Fruit fly (Drosophila melanogaster): ENCODE data around the gene CG7239.
A peak's percentile ranks its signal among the peaks of the same experiment; 100 is the strongest.

Gene CG7239

dm6 chr2L:5798629-5799028 lies 3.4 kb upstream of the CG7239 start:
- TF ChIP-seq rn (GFP tag; IDR thresholded peaks at IDR 0.05) (no peak), Ets98B (GFP tag; IDR thresholded peaks at IDR 0.05) (no peak), CG10348 (GFP tag; IDR thresholded peaks at IDR 0.05) (no peak), fd96Ca (GFP tag; IDR thresholded peaks at IDR 0.05) (no peak), CG14655 (GFP tag; optimal IDR thresholded peaks at IDR 0.05) (no peak), CG17806 (tag; optimal IDR thresholded peaks at IDR 0.05) (no peak), CG8301 (tag; optimal IDR thresholded peaks at IDR 0.05) (no peak), CG32121 (GFP tag; IDR thresholded peaks at IDR 0.05) (no peak), gl (tag; optimal IDR thresholded peaks at IDR 0.05) (no peak), Pif1B (GFP tag; optimal IDR thresholded peaks at IDR 0.05) (no peak), CG4496 (GFP tag; IDR thresholded peaks at IDR 0.05) (no peak), EcR (GFP tag; optimal IDR thresholded peaks at IDR 0.05) (no peak), CG15710 (tag; optimal IDR thresholded peaks at IDR 0.05) (no peak), CG34367 (tag; optimal IDR thresholded peaks at IDR 0.05) (no peak), Pif1A (GFP tag; optimal IDR thresholded peaks at IDR 0.05) (no peak)

DNA sequence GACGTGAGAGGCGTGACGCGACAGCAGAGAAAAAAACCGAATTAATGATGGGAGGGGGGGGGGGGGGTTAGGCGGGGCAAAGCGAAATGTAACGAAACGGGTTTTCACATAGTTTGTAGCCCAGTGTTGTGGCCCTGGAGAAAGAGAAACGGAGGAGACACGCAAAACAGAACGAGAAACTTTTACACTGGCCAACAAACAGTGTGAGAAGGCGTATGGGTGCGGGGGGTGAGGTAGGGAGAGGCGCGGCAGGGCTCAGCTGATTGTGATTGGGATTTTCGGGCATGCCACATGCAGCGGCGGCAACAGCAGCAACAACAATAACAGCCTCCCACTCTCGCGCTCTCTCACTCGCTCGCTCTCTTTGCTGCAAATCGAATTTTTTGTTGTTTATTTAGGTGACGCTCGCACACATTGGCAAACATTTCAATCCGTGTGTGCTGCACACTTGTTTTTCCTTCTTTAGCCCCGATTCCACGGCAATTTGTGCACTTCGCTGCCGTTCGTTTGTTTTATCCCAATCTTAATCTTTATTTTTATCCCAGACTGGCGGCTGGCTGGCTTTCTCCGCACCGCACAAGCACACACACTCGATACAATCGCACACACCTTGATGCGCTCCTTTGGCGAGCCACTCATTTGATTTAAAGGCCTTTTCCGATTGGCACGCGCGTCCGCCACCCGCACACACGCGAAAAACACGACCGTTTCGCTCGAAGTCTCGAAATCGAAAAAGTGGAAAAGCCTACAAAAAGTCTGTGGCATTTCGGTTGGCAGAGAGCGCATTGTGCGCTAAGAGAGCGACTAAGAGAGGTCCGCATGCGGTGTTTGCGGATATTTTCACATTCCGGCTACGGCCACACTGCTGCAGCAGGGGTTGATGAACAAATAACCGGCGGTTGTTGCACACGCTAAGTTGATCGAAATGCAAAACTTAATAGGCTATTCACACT lies 2.3 kb upstream of the CG7239 start, which contains the start of gene CG9171:
Gene CG9171, minus strand, starts transcription at position 819 of the 953 bp plus-strand sequence.
- TF ChIP-seq CG4496 (GFP tag; IDR thresholded peaks at IDR 0.05) (peak; percentile 50; the same call in 1 of the 3 replicates), CG17806 (tag; optimal IDR thresholded peaks at IDR 0.05) (no peak), CG8159 (tag; optimal IDR thresholded peaks at IDR 0.05) (peak; percentile 24), CG34367 (tag; optimal IDR thresholded peaks at IDR 0.05) (no peak), fd96Ca (GFP tag; IDR thresholded peaks at IDR 0.05) (peak; percentile 17; the same call in 2 of the 3 replicates), CG8301 (tag; optimal IDR thresholded peaks at IDR 0.05) (peak; percentile 11), D1 (tag; optimal IDR thresholded peaks at IDR 0.05) (no peak), CG15710 (tag; optimal IDR thresholded peaks at IDR 0.05) (peak; percentile 23), Snoo (tag; optimal IDR thresholded peaks at IDR 0.05) (no peak), gl (tag; optimal IDR thresholded peaks at IDR 0.05) (peak; percentile 45), CG32121 (GFP tag; IDR thresholded peaks at IDR 0.05) (peak; percentile 18; the same call in 1 of the 2 replicates), CG13204 (GFP tag; optimal IDR thresholded peaks at IDR 0.05) (peak; percentile 40), Pif1A (GFP tag; optimal IDR thresholded peaks at IDR 0.05) (peak; percentile 13), EcR (GFP tag; optimal IDR thresholded peaks at IDR 0.05) (peak; percentile 4), CG10348 (GFP tag; IDR thresholded peaks at IDR 0.05) (no peak), CG14655 (GFP tag; optimal IDR thresholded peaks at IDR 0.05) (peak; percentile 61), Pif1B (GFP tag; optimal IDR thresholded peaks at IDR 0.05) (no peak), CG9948 (tag; optimal IDR thresholded peaks at IDR 0.05) (no peak), rn (GFP tag; IDR thresholded peaks at IDR 0.05) (no peak), CG12605 (GFP tag; IDR thresholded peaks at IDR 0.05) (peak; percentile 30; the same call in 1 of the 2 replicates), Ets98B (GFP tag; IDR thresholded peaks at IDR 0.05) (peak; percentile 36; the same call in 1 of the 2 replicates)

dm6 chr2L:5800388-5800748 lies 1.7 kb upstream of the CG7239 start:
- TF ChIP-seq CG17806 (tag; optimal IDR thresholded peaks at IDR 0.05): no peak
- no peak for TF ChIP-seq D1 (tag; optimal IDR thresholded peaks at IDR 0.05)
- no peak for TF ChIP-seq CG8301 (tag; optimal IDR thresholded peaks at IDR 0.05)
- no peak for TF ChIP-seq CG12605 (GFP tag; IDR thresholded peaks at IDR 0.05)

- TF ChIP-seq fd96Ca (GFP tag; IDR thresholded peaks at IDR 0.05) (no peak), CG17806 (tag; optimal IDR thresholded peaks at IDR 0.05) (no peak), EcR (GFP tag; optimal IDR thresholded peaks at IDR 0.05) (no peak), CG8301 (tag; optimal IDR thresholded peaks at IDR 0.05) (peak; percentile 15), CG4496 (GFP tag; IDR thresholded peaks at IDR 0.05) (no peak)
Observed at dm6 chr2L:5804077-5804476, 2.1 kb downstream of the CG7239 start.

dm6 chr2L:5805091-5805817 lies 3.2 kb downstream of the CG7239 start, which contains the start of gene CG11034:
TSS of gene CG11034 (plus strand) at chr2L:5805395.
- TF ChIP-seq EcR (GFP tag; optimal IDR thresholded peaks at IDR 0.05) (peak; percentile 90), CG9948 (tag; optimal IDR thresholded peaks at IDR 0.05) (no peak), gl (tag; optimal IDR thresholded peaks at IDR 0.05) (no peak), fd96Ca (GFP tag; IDR thresholded peaks at IDR 0.05) (no peak), CG13204 (GFP tag; optimal IDR thresholded peaks at IDR 0.05) (no peak), D1 (tag; optimal IDR thresholded peaks at IDR 0.05) (no peak), CG15710 (tag; optimal IDR thresholded peaks at IDR 0.05) (no peak), CG17806 (tag; optimal IDR thresholded peaks at IDR 0.05) (no peak), Snoo (tag; optimal IDR thresholded peaks at IDR 0.05) (no peak), CG12605 (GFP tag; IDR thresholded peaks at IDR 0.05) (0 out of 2 replicates have a peak, but pooled peaks have one; percentile 35), CG34367 (tag; optimal IDR thresholded peaks at IDR 0.05) (no peak)

DNA sequence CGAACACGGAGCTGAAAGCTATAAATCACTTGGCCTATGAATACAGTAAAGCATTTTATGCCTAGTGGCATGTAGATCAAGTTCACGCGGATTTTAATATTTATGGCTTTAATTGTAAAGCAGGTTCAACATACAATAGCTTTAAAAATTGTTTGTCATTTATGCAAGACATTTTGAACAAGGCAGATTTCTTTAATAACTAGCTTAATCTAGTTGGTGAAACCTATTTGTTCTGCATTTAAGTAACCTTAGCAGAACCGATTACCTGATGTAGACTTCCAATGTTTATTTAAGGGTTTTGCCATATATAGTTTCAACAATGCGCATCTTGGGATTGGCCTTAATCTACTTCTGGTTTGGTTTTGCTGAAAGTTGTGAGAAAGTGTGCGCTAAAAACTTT lies 9.3 kb downstream of the CG7239 start, which contains the start of gene CG43307:
Gene CG43307, plus strand, starts transcription at position 301 of the 400 bp plus-strand sequence.
- TF ChIP-seq gl (tag; optimal IDR thresholded peaks at IDR 0.05): no peak
- TF ChIP-seq Ets98B (GFP tag; IDR thresholded peaks at IDR 0.05): no peak
